Worm (Caenorhabditis elegans): ENCODE measurements around the gene nhr-91.

DNA sequence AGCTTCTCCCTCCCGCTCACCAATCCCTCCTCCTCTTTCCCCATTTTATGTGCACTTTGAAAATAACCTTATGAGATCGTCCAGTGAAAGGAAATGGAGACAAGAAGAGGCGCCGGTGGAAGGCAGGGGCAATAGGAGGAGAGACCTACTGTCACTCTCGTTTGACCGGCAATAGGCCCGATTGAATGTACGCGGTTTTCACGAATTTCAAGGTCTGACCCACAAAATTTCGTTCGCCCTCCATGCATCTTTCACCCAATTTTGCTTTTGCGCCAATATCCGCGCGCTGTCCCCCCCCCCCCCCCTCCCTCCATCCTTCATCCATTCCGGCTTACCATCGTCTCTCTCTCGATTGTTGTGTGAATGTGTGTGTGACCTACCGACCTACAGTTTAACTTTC, 1.5 kb upstream of the nhr-91 start:
- TF ChIP-seq dve-1 (tag; optimal IDR thresholded peaks at IDR 0.05; ENCODE audit: insufficient read depth) (no peak), pqm-1 (tag; optimal IDR thresholded peaks at IDR 0.05) (no peak), fkh-10 (GFP tag; optimal IDR thresholded peaks at IDR 0.05) (no peak), nhr-237 (tag; optimal IDR thresholded peaks at IDR 0.05) (no peak), nhr-41 (GFP tag; IDR thresholded peaks at IDR 0.05) (no peak), madf-9 (GFP tag; conservative IDR thresholded peaks at IDR 0.05) (no peak)

Data from whole organism, L4 larva.